Fruit fly (Drosophila melanogaster): ENCODE results near the gene knrl.

Gene knrl

DNA sequence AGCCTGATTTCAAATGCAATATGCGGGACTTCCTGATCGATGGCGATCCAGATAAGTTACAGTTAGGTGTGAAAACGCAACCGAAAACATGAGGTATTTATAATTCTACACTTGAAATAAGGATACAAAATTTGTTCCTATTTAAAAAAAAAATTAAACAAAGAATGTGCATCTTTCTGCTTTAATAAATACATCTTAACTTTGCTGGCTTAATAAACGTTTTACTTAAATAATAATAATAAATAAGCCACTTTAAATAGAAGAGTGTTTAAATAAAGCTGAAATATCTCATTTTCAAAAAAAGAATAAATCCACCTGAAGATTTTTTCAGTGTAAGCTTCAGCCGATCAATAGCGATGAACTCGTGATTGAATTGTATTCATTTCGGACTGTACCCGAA is 24.2 kb upstream of the knrl start (continued):
- TF ChIP-seq D (optimal IDR thresholded peaks at IDR 0.05) (no peak), D (GFP tag; optimal IDR thresholded peaks at IDR 0.05) (no peak), CG10366 (GFP tag; IDR thresholded peaks at IDR 0.05) (no peak), Poxn (GFP tag; IDR thresholded peaks at IDR 0.05) (no peak), H2.0 (GFP tag; IDR thresholded peaks at IDR 0.05) (no peak), ken (GFP tag; IDR thresholded peaks at IDR 0.05) (no peak), CG12155 (GFP tag; optimal IDR thresholded peaks at IDR 0.05) (no peak), crc (GFP tag; optimal IDR thresholded peaks at IDR 0.05) (no peak), salm (tag; optimal IDR thresholded peaks at IDR 0.05) (no peak), so (GFP tag; IDR thresholded peaks at IDR 0.05) (no peak), vnd (GFP tag; IDR thresholded peaks at IDR 0.05; ENCODE audit: partially characterized antibody) (no peak), az2 (GFP tag; optimal IDR thresholded peaks at IDR 0.05) (no peak), schlank (tag; optimal IDR thresholded peaks at IDR 0.05) (no peak), CG2889 (GFP tag; IDR thresholded peaks at IDR 0.05) (no peak), fd96Cb (tag; optimal IDR thresholded peaks at IDR 0.05) (no peak), ab (GFP tag; optimal IDR thresholded peaks at IDR 0.05) (no peak), Camta (GFP tag; optimal IDR thresholded peaks at IDR 0.05) (no peak), sens (GFP tag) (peak; percentile 34), maf-S (GFP tag; optimal IDR thresholded peaks at IDR 0.05) (no peak), aop (GFP tag; IDR thresholded peaks at IDR 0.05) (no peak), CG14710 (tag; optimal IDR thresholded peaks at IDR 0.05) (peak; percentile 14), YL-1 (GFP tag; optimal IDR thresholded peaks at IDR 0.05) (no peak), usp (GFP tag; optimal IDR thresholded peaks at IDR 0.05) (no peak), sc (optimal IDR thresholded peaks at IDR 0.05) (no peak), sc (GFP tag; optimal IDR thresholded peaks at IDR 0.05) (no peak), Bgb (GFP tag; IDR thresholded peaks at IDR 0.05; ENCODE audit: partially characterized antibody) (no peak), CG10565 (GFP tag; optimal IDR thresholded peaks at IDR 0.05) (no peak), ftz-f1 (GFP tag; optimal IDR thresholded peaks at IDR 0.05) (no peak), CG13894 (tag; optimal IDR thresholded peaks at IDR 0.05) (no peak), CG2202 (tag; optimal IDR thresholded peaks at IDR 0.05) (no peak), Xrp1 (GFP tag; IDR thresholded peaks at IDR 0.05) (0 out of 2 replicates have a peak, but pooled peaks have one; percentile 10), CG2712 (tag; optimal IDR thresholded peaks at IDR 0.05) (peak; percentile 34), Lim3 (GFP tag; IDR thresholded peaks at IDR 0.05) (no peak), peb (GFP tag; IDR thresholded peaks at IDR 0.05) (no peak), Hmr (GFP tag; optimal IDR thresholded peaks at IDR 0.05) (no peak), Nf-YA (GFP tag; IDR thresholded peaks at IDR 0.05) (no peak), knrl (GFP tag; IDR thresholded peaks at IDR 0.05; ENCODE audit: partially characterized antibody) (no peak), jigr1 (GFP tag; IDR thresholded peaks at IDR 0.05) (no peak), CG10654 (GFP tag; optimal IDR thresholded peaks at IDR 0.05) (no peak), CG10147 (GFP tag; optimal IDR thresholded peaks at IDR 0.05) (no peak), CG9932 (GFP tag; IDR thresholded peaks at IDR 0.05) (no peak), chn (GFP tag; optimal IDR thresholded peaks at IDR 0.05) (no peak), nau (GFP tag; optimal IDR thresholded peaks at IDR 0.05) (no peak), gcm2 (GFP tag; optimal IDR thresholded peaks at IDR 0.05) (no peak), trem (tag; optimal IDR thresholded peaks at IDR 0.05) (no peak), crp (GFP tag; optimal IDR thresholded peaks at IDR 0.05) (no peak), chm (GFP tag; IDR thresholded peaks at IDR 0.05) (no peak), ro (GFP tag; IDR thresholded peaks at IDR 0.05) (no peak), Dek (tag; optimal IDR thresholded peaks at IDR 0.05) (no peak), CG17568 (GFP tag; optimal IDR thresholded peaks at IDR 0.05) (no peak), kni (GFP tag; optimal IDR thresholded peaks at IDR 0.05) (no peak), CG7372 (GFP tag; IDR thresholded peaks at IDR 0.05) (no peak), kay (GFP tag; optimal IDR thresholded peaks at IDR 0.05) (no peak), gt (GFP tag; IDR thresholded peaks at IDR 0.05) (no peak)

Data from whole organism, embryonic.